Worm (Caenorhabditis elegans) whole organism, young adult: ENCODE data around the gene C05E4.7.
"Not testable (repeated sequence)": the region's sequence is repeated elsewhere in the genome, so short reads cannot be mapped to it uniquely, and the experiment has no call there.

Experiments
- B0261.1 ChIP-seq: sonication (generic microtip); optimal IDR thresholded peaks from 2 replicates; lab custom pipeline; 2016; ENCODE audit warnings: mild to moderate bottlenecking, missing genetic modification characterization, moderate library complexity, missing compliant biosample characterization
- D2030.7 ChIP-seq: fragments of 200-800 bp; sonication (Bioruptor generic); IDR thresholded peaks from 2 replicates; pipeline ENCODE4 v1.3.6; 2022; ENCODE audit warnings: missing genetic modification reagents, missing genetic modification characterization, missing compliant biosample characterization
- F10E7.11 ChIP-seq: sonication (generic microtip); optimal IDR thresholded peaks from 2 replicates; lab custom pipeline; 2017; ENCODE audit warnings: mild to moderate bottlenecking, missing genetic modification characterization, moderate library complexity, missing compliant biosample characterization
- K11D2.4 ChIP-seq: fragments of 200-800 bp; sonication (Bioruptor generic); IDR thresholded peaks from 2 replicates; pipeline ENCODE4 v1.3.6; 2022; ENCODE audit warnings: missing genetic modification reagents, missing genetic modification characterization, missing compliant biosample characterization
- K12H6.12 ChIP-seq: fragments of 200-800 bp; sonication (Bioruptor generic); optimal IDR thresholded peaks from 2 replicates; lab custom pipeline; 2018; ENCODE audit warnings: mild to moderate bottlenecking, missing genetic modification characterization, missing compliant biosample characterization
- Y53F4B.3 ChIP-seq: fragments of 200-800 bp; sonication (Bioruptor generic); IDR thresholded peaks from 2 replicates; pipeline ENCODE4 v1.3.6; 2022; ENCODE audit warnings: missing genetic modification reagents, missing genetic modification characterization, missing compliant biosample characterization
- Y53G8AR.9 ChIP-seq: fragments of 200-800 bp; sonication (Bioruptor generic); conservative IDR thresholded peaks from 2 replicates; pipeline ENCODE4 v1.3.6; 2022; ENCODE audit warnings: missing genetic modification reagents, missing genetic modification characterization, missing compliant biosample characterization
- ZK185.1 ChIP-seq: sonication (generic microtip); optimal IDR thresholded peaks from 2 replicates; lab custom pipeline; 2016; ENCODE audit warnings: mild to moderate bottlenecking, missing genetic modification characterization, missing compliant biosample characterization; ENCODE audit not compliant: poor library complexity, severe bottlenecking
- aptf-2 ChIP-seq: fragments of 200-800 bp; sonication (Bioruptor generic); conservative IDR thresholded peaks from 2 replicates; pipeline ENCODE4 v1.3.6; 2022; ENCODE audit warnings: missing genetic modification reagents, missing genetic modification characterization, missing compliant biosample characterization
- aptf-3 ChIP-seq: fragments of 200-800 bp; sonication (Bioruptor generic); IDR thresholded peaks from 2 replicates; pipeline ENCODE4 v1.3.6; 2022; ENCODE audit warnings: missing genetic modification characterization, missing compliant biosample characterization
- atf-7 ChIP-seq: sonication (generic microtip); optimal IDR thresholded peaks from 2 replicates; lab custom pipeline; 2017; ENCODE audit warnings: mild to moderate bottlenecking, missing genetic modification characterization, missing compliant biosample characterization
- attf-3 ChIP-seq: fragments of 200-800 bp; sonication (Bioruptor generic); conservative IDR thresholded peaks from 2 replicates; pipeline ENCODE4 v1.3.6; 2022; ENCODE audit warnings: missing genetic modification reagents, missing genetic modification characterization, missing compliant biosample characterization
- bed-1 ChIP-seq: fragments of 200-800 bp; sonication (Bioruptor generic); IDR thresholded peaks from 2 replicates; pipeline ENCODE4 v1.3.6; 2022; ENCODE audit warnings: missing genetic modification reagents, missing genetic modification characterization, missing compliant biosample characterization
- bed-2 ChIP-seq: fragments of 200-800 bp; sonication (Bioruptor generic); IDR thresholded peaks from 2 replicates; pipeline ENCODE4 v1.3.6; 2022; ENCODE audit warnings: missing genetic modification reagents, missing genetic modification characterization, missing compliant biosample characterization
- ccch-3 ChIP-seq: fragments of 200-800 bp; sonication (Bioruptor generic); optimal IDR thresholded peaks from 2 replicates; lab custom pipeline; 2018; ENCODE audit warnings: mild to moderate bottlenecking, missing genetic modification characterization, missing compliant biosample characterization
- chd-7 ChIP-seq: sonication (generic microtip); optimal IDR thresholded peaks from 2 replicates; lab custom pipeline; 2016; ENCODE audit warnings: mild to moderate bottlenecking, missing genetic modification characterization, moderate library complexity, missing compliant biosample characterization
- die-1 ChIP-seq: sonication (generic microtip); optimal IDR thresholded peaks from 2 replicates; lab custom pipeline; 2016; ENCODE audit warnings: missing genotype, mild to moderate bottlenecking, missing genetic modification characterization, missing compliant biosample characterization
- dpff-1 ChIP-seq: sonication (generic microtip); optimal IDR thresholded peaks from 2 replicates; lab custom pipeline; 2017; ENCODE audit warnings: mild to moderate bottlenecking, missing genetic modification characterization, missing compliant biosample characterization
- efl-1 ChIP-seq: fragments of 150-350 bp; optimal IDR thresholded peaks from 2 replicates; lab custom pipeline; 2014; ENCODE audit warnings: missing biosample characterization, missing genetic modification reagents, missing genetic modification characterization
- hlh-12 ChIP-seq: sonication (generic microtip); optimal IDR thresholded peaks from 2 replicates; lab custom pipeline; 2016; ENCODE audit warnings: missing genetic modification characterization, missing compliant biosample characterization
- hmg-1.2 ChIP-seq: fragments of 200-800 bp; sonication (Bioruptor generic); IDR thresholded peaks from 2 replicates; pipeline ENCODE4 v1.3.6; 2022; ENCODE audit warnings: missing genetic modification reagents, missing genetic modification characterization, missing compliant biosample characterization
- lag-1 ChIP-seq: fragments of 200-800 bp; sonication (Bioruptor generic); IDR thresholded peaks from 2 replicates; pipeline ENCODE4 v1.3.6; 2022; ENCODE audit warnings: missing genetic modification reagents, missing genetic modification characterization, missing compliant biosample characterization
- lin-26 ChIP-seq: fragments of 200-800 bp; sonication (Bioruptor generic); IDR thresholded peaks from 2 replicates; pipeline ENCODE4 v1.3.6; 2022; ENCODE audit warnings: missing genetic modification reagents, missing genetic modification characterization, missing compliant biosample characterization
- lin-35 ChIP-seq, 3 experiments: fragments of 150-350 bp in 2 of 3; sonication (generic microtip) in 1 of 3; optimal IDR thresholded peaks; 2 replicates each; lab custom pipeline; 2014 to 2018; ENCODE audit warnings: missing biosample characterization in 3 of 3, missing genetic modification characterization in 3 of 3, missing genetic modification reagents in 3 of 3
- lin-40 ChIP-seq: sonication (generic microtip); optimal IDR thresholded peaks from 2 replicates; lab custom pipeline; 2016; ENCODE audit warnings: missing genetic modification characterization, mild to moderate bottlenecking, missing compliant biosample characterization, missing genotype, missing genetic modification reagents
- lin-54 ChIP-seq: fragments of 200-800 bp; sonication (Bioruptor generic); optimal IDR thresholded peaks from 2 replicates; lab custom pipeline; 2018; ENCODE audit warnings: mild to moderate bottlenecking, missing genetic modification characterization, missing compliant biosample characterization
- lsy-27 ChIP-seq: sonication (generic microtip); optimal IDR thresholded peaks from 2 replicates; lab custom pipeline; 2017; ENCODE audit warnings: missing genetic modification characterization, mild to moderate bottlenecking, missing compliant biosample characterization, antibody characterized with exemption, missing genotype, borderline replicate concordance; ENCODE audit not compliant: insufficient read depth
- madf-8 ChIP-seq: fragments of 200-800 bp; sonication (Bioruptor generic); conservative IDR thresholded peaks from 2 replicates; pipeline ENCODE4 v1.3.6; 2022; ENCODE audit warnings: missing genetic modification reagents, missing genetic modification characterization, missing compliant biosample characterization
- mxl-1 ChIP-seq: sonication (generic microtip); optimal IDR thresholded peaks from 2 replicates; lab custom pipeline; 2016; ENCODE audit warnings: missing genetic modification characterization, missing compliant biosample characterization
- nfya-1 ChIP-seq: sonication (generic microtip); optimal IDR thresholded peaks from 2 replicates; lab custom pipeline; 2017; ENCODE audit warnings: antibody characterized with exemption, missing compliant biosample characterization, missing genetic modification characterization, borderline replicate concordance; ENCODE audit not compliant: insufficient read depth
- nhr-90 ChIP-seq: sonication (generic microtip); optimal IDR thresholded peaks from 2 replicates; lab custom pipeline; 2016; ENCODE audit warnings: missing genotype, mild to moderate bottlenecking, missing genetic modification characterization, missing compliant biosample characterization
- rpc-1 ChIP-seq, 2 experiments: fragments of 150-350 bp in 1 of 2; sonication (generic microtip) in 1 of 2; optimal IDR thresholded peaks; 2 replicates each; lab custom pipeline; 2014 to 2018; ENCODE audit warnings: missing biosample characterization in 1 of 2, missing genetic modification characterization in 1 of 2, missing genetic modification reagents in 1 of 2, missing genotype in 1 of 2
- tbp1 ChIP-seq: fragments of 200-800 bp; sonication (Bioruptor generic); optimal IDR thresholded peaks from 2 replicates; lab custom pipeline; 2018; ENCODE audit warnings: mild to moderate bottlenecking, missing genetic modification characterization, missing compliant biosample characterization
- tbx-9 ChIP-seq: sonication (generic microtip); optimal IDR thresholded peaks from 2 replicates; lab custom pipeline; 2016; ENCODE audit warnings: borderline replicate concordance, missing genetic modification characterization, inconsistent platforms, missing compliant biosample characterization
- unc-62 ChIP-seq: fragments of 150-350 bp; optimal IDR thresholded peaks from 2 replicates; lab custom pipeline; 2014; ENCODE audit warnings: missing biosample characterization, missing genetic modification reagents, missing genetic modification characterization
- xnd-1 ChIP-seq: sonication (generic microtip); optimal IDR thresholded peaks from 2 replicates; lab custom pipeline; 2016; ENCODE audit warnings: missing genotype, missing genetic modification reagents, missing genetic modification characterization, missing compliant biosample characterization
- zfh-2 ChIP-seq: fragments of 200-800 bp; sonication (Bioruptor generic); conservative IDR thresholded peaks from 2 replicates; pipeline ENCODE4 v1.3.6; 2022; ENCODE audit warnings: missing genetic modification reagents, missing genetic modification characterization, missing compliant biosample characterization
- zim-3 ChIP-seq: sonication (generic microtip); optimal IDR thresholded peaks from 2 replicates; lab custom pipeline; 2017; ENCODE audit warnings: mild to moderate bottlenecking, missing genetic modification characterization, moderate library complexity, missing compliant biosample characterization
- ztf-25 ChIP-seq: fragments of 200-800 bp; sonication (Bioruptor generic); IDR thresholded peaks from 2 replicates; pipeline ENCODE4 v1.3.6; 2022; ENCODE audit warnings: missing genetic modification reagents, missing genetic modification characterization, missing compliant biosample characterization
- ztf-28 ChIP-seq: fragments of 200-800 bp; sonication (Bioruptor generic); IDR thresholded peaks from 2 replicates; pipeline ENCODE4 v1.3.6; 2022; ENCODE audit warnings: missing genetic modification reagents, missing genetic modification characterization, missing compliant biosample characterization
- ztf-6 ChIP-seq: fragments of 200-800 bp; sonication (Bioruptor generic); IDR thresholded peaks from 2 replicates; pipeline ENCODE4 v1.3.6; 2022; ENCODE audit warnings: missing genetic modification reagents, missing genetic modification characterization, missing compliant biosample characterization

The C05E4.7 gene

DNA sequence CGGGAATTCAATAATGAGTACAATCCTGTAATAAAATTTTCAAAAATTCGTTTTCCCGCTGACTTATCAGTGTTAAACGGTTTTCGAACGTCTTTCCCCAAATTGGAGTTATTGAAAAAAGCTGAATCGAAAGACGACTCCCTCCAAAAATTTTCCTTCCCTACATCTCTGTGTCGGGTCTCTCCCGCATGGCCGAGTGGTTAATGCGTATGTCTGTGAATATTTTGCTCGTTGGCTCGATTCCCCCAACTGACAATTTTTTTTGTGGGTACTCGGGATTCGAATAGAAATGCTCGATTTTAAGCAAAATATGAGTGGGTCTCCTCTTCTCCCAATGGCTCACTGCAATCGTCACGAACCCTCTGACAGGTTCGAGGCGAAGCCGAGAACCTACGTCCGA is 35.5 kb upstream of the C05E4.7 start:
- TF ChIP-seq B0261.1 (tag; lab: Kevin White, UChicago) (peak; percentile 54), ztf-25 (GFP tag; lab: Robert Waterston, UW) (peak; percentile 67; the same call in 1 of the 2 replicates), lin-26 (peak; percentile 87), D2030.7 (GFP tag; lab: Robert Waterston, UW) (peak; percentile 26; the same call in 1 of the 2 replicates), rpc-1 (tag; optimal IDR thresholded peaks at IDR 0.05; lab: Kevin White, UChicago) (peak; percentile 50), tbp1 (GFP tag; lab: Kevin White, UChicago) (peak; percentile 82), aptf-3 (GFP tag; lab: Robert Waterston, UW) (0 out of 2 replicates have a peak, but pooled peaks have one; percentile 31)
- not testable (repeated sequence) for TF ChIP-seq rpc-1 (optimal IDR thresholded peaks at IDR 0.05; lab: Kevin White, UChicago)
- TF ChIP-seq, all 124 proteins: peak for 7; not testable (repeated sequence) for 117

DNA sequence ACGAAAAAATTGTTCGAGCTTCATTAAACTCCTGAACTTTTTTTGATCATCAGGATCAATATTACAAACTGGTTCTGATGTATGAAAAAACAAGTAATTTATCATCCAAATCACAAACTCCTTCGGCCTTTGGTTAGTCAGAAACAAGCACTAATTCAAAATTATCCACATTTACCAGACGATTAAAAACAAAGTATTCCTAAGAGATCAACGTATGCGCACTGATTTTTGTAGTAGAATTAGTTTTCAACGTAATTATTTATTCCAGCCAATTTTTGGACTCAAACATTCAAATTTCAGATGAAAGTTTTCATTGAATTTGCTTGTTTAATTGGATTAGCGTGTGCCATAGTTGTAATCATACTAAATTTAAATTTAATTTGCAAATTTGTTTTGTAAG is 35.0 kb upstream of the C05E4.7 start, which contains the start of gene srbc-38:
TSS of gene srbc-38 (plus strand) at position 301 of the 400 bp plus-strand sequence.
- TF ChIP-seq madf-8 (no peak), tbx-9 (no peak), hlh-12 (tag; lab: Kevin White, UChicago) (no peak), D2030.7 (GFP tag; lab: Robert Waterston, UW) (no peak), zim-3 (no peak), Y53F4B.3 (GFP tag; lab: Robert Waterston, UW) (no peak), ztf-28 (GFP tag; lab: Robert Waterston, UW) (no peak), chd-7 (tag; lab: Kevin White, UChicago) (no peak), bed-1 (GFP tag; lab: Robert Waterston, UW) (no peak), nfya-1 (no peak), K11D2.4 (GFP tag; lab: Robert Waterston, UW) (no peak), ztf-6 (GFP tag; lab: Robert Waterston, UW) (no peak)

DNA sequence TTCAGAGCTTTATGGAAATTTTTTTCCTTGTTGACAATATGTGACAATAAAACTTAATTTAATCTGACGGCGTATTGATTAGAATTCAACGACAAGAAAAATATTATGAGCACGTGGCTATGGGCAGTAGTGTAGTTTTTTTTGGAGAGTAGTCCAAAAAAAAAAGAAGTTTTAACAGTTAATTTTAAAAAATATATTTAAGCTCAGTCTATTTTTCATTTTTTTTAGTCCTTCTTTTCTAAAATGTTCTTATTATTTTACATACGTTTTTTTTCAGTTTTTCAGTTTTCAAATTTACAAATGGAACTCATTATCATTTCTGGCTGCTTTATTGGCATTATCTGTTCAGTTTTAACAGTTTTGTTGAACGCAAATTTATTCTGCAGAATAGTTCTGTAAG is 33.1 kb upstream of the C05E4.7 start, which contains the start of gene srbc-39:
TSS of gene srbc-39 (plus strand) at position 301 of the 400 bp plus-strand sequence.
- TF ChIP-seq aptf-2 (GFP tag; lab: Robert Waterston, UW) (no peak), hmg-1.2 (GFP tag; lab: Robert Waterston, UW) (no peak), mxl-1 (tag; lab: Kevin White, UChicago) (no peak), dpff-1 (tag; lab: Kevin White, UChicago) (no peak), Y53G8AR.9 (GFP tag; lab: Robert Waterston, UW) (no peak), K12H6.12 (tag; lab: Kevin White, UChicago) (no peak), attf-3 (GFP tag; lab: Robert Waterston, UW) (no peak)

DNA sequence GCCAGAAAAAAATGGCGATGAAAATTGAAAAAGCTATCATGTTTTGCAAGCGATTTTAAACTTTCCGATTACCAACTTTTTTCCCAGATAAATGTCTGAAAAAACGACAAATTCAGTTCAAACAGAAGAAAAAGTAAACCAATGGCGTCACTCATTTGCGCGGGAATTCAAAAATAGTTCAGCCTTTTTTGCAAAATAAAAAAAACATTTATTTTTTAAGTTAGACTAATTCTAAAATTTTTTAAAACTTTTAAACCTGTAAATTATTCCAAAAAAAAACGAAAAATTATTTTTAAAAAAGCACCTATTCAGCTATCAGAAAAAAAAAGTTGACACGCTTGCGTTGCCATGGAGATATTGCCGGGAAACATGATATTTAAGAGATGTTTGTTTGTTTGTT is 29.0 kb upstream of the C05E4.7 start, which contains the start of gene cyp-33C11:
TSS of gene cyp-33C11 (minus strand) at position 101 of the 400 bp plus-strand sequence.
- TF ChIP-seq ccch-3 (no peak), bed-2 (no peak), unc-62 (no peak), lin-54 (GFP tag; lab: Kevin White, UChicago) (no peak), nhr-90 (tag; lab: Kevin White, UChicago) (no peak), lin-35 (GFP tag; optimal IDR thresholded peaks at IDR 0.05; lab: Kevin White, UChicago) (no peak), ZK185.1 (tag; lab: Kevin White, UChicago) (no peak), lag-1 (GFP tag; lab: Robert Waterston, UW) (no peak), zfh-2 (no peak), lin-40 (tag; lab: Kevin White, UChicago) (no peak), lsy-27 (tag; lab: Kevin White, UChicago) (no peak), lin-26 (no peak), die-1 (no peak), efl-1 (GFP tag; lab: Kevin White, UChicago) (no peak), bed-1 (GFP tag; lab: Robert Waterston, UW) (no peak), atf-7 (tag; lab: Kevin White, UChicago) (no peak), tbx-9 (no peak), madf-8 (no peak), F10E7.11 (tag; lab: Kevin White, UChicago) (no peak), xnd-1 (no peak)
